Worm (Caenorhabditis elegans): ENCODE measurements around the gene Y102A11A.3.

The Y102A11A.3 gene

ce11 chrX:1981654-1982053 is 37.3 kb upstream of the Y102A11A.3 start:
- no peak for TF ChIP-seq mes-4 (tag; optimal IDR thresholded peaks at IDR 0.05)
- no peak for TF ChIP-seq nhr-179 (tag; optimal IDR thresholded peaks at IDR 0.05)
- no peak for TF ChIP-seq madf-8 (GFP tag; conservative IDR thresholded peaks at IDR 0.05)
- no peak for TF ChIP-seq ztf-26 (tag; optimal IDR thresholded peaks at IDR 0.05)
- TF ChIP-seq aptf-3 (GFP tag; IDR thresholded peaks at IDR 0.05): no peak
- TF ChIP-seq F55B11.4 (tag; optimal IDR thresholded peaks at IDR 0.05; ENCODE audit: borderline replicate concordance, insufficient read depth): no peak
- no peak for TF ChIP-seq tlf-1 (GFP tag; optimal IDR thresholded peaks at IDR 0.05)
- no peak for TF ChIP-seq T26A5.8 (tag; optimal IDR thresholded peaks at IDR 0.05)
- TF ChIP-seq ztf-3 (GFP tag; optimal IDR thresholded peaks at IDR 0.05): no peak
- no peak for TF ChIP-seq hrde-1 (tag; optimal IDR thresholded peaks at IDR 0.05; ENCODE audit: borderline replicate concordance)
- TF ChIP-seq T07F8.4 (tag; optimal IDR thresholded peaks at IDR 0.05): no peak
- no peak for TF ChIP-seq Y67H2A.10 (GFP tag; conservative IDR thresholded peaks at IDR 0.05)
- TF ChIP-seq lin-26 (GFP tag; IDR thresholded peaks at IDR 0.05): no peak
- TF ChIP-seq madf-10 (tag; optimal IDR thresholded peaks at IDR 0.05): no peak

- no peak for TF ChIP-seq die-1 (tag; optimal IDR thresholded peaks at IDR 0.05)
Measured at ce11 chrX:1984831-1985230, 34.1 kb upstream of the Y102A11A.3 start.

- TF ChIP-seq efl-1 (GFP tag; optimal IDR thresholded peaks at IDR 0.05) (peak; percentile 2), Y67H2A.10 (GFP tag; conservative IDR thresholded peaks at IDR 0.05) (no peak), Y95B8A.8 (GFP tag; IDR thresholded peaks at IDR 0.05) (no peak), D2030.7 (GFP tag; IDR thresholded peaks at IDR 0.05) (0 out of 2 replicates have a peak, but pooled peaks have one; percentile 17), mcd-1 (GFP tag; IDR thresholded peaks at IDR 0.05) (no peak), ZK185.1 (tag; optimal IDR thresholded peaks at IDR 0.05; ENCODE audit: poor library complexity, severe bottlenecking) (no peak), hmg-1.2 (GFP tag; IDR thresholded peaks at IDR 0.05) (peak; percentile 79), Y53F4B.3 (GFP tag; IDR thresholded peaks at IDR 0.05) (no peak), dox-1 (GFP tag; IDR thresholded peaks at IDR 0.05) (peak; percentile 48; the same call in 1 of the 2 replicates), ceh-27 (GFP tag; optimal IDR thresholded peaks at IDR 0.05) (no peak), gei-17 (GFP tag; optimal IDR thresholded peaks at IDR 0.05) (peak; percentile 58), nhr-27 (tag; optimal IDR thresholded peaks at IDR 0.05) (no peak)
Measured at ce11 chrX:1989576-1989975, 29.4 kb upstream of the Y102A11A.3 start, which contains the start of gene meg-3. meg-3 (minus strand) TSS chrX:1989607.

ce11 chrX:1990434-1990833 is 28.5 kb upstream of the Y102A11A.3 start, which contains the start of gene Y40A1A.2:
Y40A1A.2 (plus strand) TSS chrX:1990734.
- TF ChIP-seq F22D6.2 (tag; optimal IDR thresholded peaks at IDR 0.05) (no peak), C17E4.6 (GFP tag; IDR thresholded peaks at IDR 0.05) (no peak), hlh-12 (tag; optimal IDR thresholded peaks at IDR 0.05) (no peak), lin-26 (GFP tag; IDR thresholded peaks at IDR 0.05) (no peak), madf-8 (GFP tag; conservative IDR thresholded peaks at IDR 0.05) (no peak), rpc-1 (optimal IDR thresholded peaks at IDR 0.05) (no peak), rpc-1 (tag; optimal IDR thresholded peaks at IDR 0.05) (no peak), Y53G8AR.9 (GFP tag; conservative IDR thresholded peaks at IDR 0.05) (no peak), efl-1 (GFP tag; optimal IDR thresholded peaks at IDR 0.05) (no peak), lsy-27 (tag; optimal IDR thresholded peaks at IDR 0.05; ENCODE audit: borderline replicate concordance, insufficient read depth) (no peak), ccch-3 (GFP tag; optimal IDR thresholded peaks at IDR 0.05) (no peak), him-1 (tag; optimal IDR thresholded peaks at IDR 0.05) (no peak), ztf-6 (GFP tag; IDR thresholded peaks at IDR 0.05) (no peak), sea-2 (GFP tag; IDR thresholded peaks at IDR 0.05) (no peak), K12H6.12 (tag; optimal IDR thresholded peaks at IDR 0.05) (no peak), mcd-1 (GFP tag; IDR thresholded peaks at IDR 0.05) (no peak), egl-18 (GFP tag; IDR thresholded peaks at IDR 0.05) (no peak), F23B12.7 (tag; optimal IDR thresholded peaks at IDR 0.05; ENCODE audit: insufficient read depth) (no peak), hrde-1 (tag; optimal IDR thresholded peaks at IDR 0.05; ENCODE audit: borderline replicate concordance) (no peak), attf-6 (GFP tag; IDR thresholded peaks at IDR 0.05) (no peak), egrh-3 (GFP tag; IDR thresholded peaks at IDR 0.05) (no peak)
